Worm (Caenorhabditis elegans) whole organism, L4 larva: ENCODE data around the gene ger-1.

Source experiments
- ama-1 ChIP-seq: fragments of 150-350 bp; optimal IDR thresholded peaks from 2 replicates; lab custom pipeline; 2014; ENCODE audit warnings: inconsistent platforms, mixed read lengths
- daf-12 ChIP-seq: fragments of 150-350 bp; optimal IDR thresholded peaks from 2 replicates; lab custom pipeline; 2014; ENCODE audit warnings: missing biosample characterization, missing genetic modification reagents, missing genetic modification characterization
- egl-27 ChIP-seq: sonication (generic microtip); optimal IDR thresholded peaks from 3 replicates; lab custom pipeline; 2017; ENCODE audit warnings: missing biosample characterization, missing genetic modification reagents, missing genetic modification characterization
- lin-39 ChIP-seq: fragments of 150-350 bp; optimal IDR thresholded peaks from 2 replicates; lab custom pipeline; 2014; ENCODE audit warnings: missing biosample characterization, missing genetic modification reagents, missing genetic modification characterization
- mxl-3 ChIP-seq: fragments of 200-800 bp; sonication (Bioruptor generic); optimal IDR thresholded peaks from 2 replicates; lab custom pipeline; 2018; ENCODE audit warnings: mild to moderate bottlenecking, missing genetic modification characterization, missing compliant biosample characterization
- nhr-25 ChIP-seq: sonication (generic microtip); optimal IDR thresholded peaks from 2 replicates; lab custom pipeline; 2017; ENCODE audit warnings: missing genetic modification characterization, mild to moderate bottlenecking, missing compliant biosample characterization, antibody characterized with exemption, moderate library complexity, borderline replicate concordance; ENCODE audit not compliant: insufficient read depth
- pha-4 ChIP-seq, 2 experiments: fragments of 150-350 bp in 1 of 2; fragments of 200-800 bp in 1 of 2; sonication (Bioruptor generic) in 1 of 2; IDR thresholded peaks in 1 of 2; optimal IDR thresholded peaks in 1 of 2; 2 replicates each; pipeline versions ENCODE4 v1.3.6 to Lab custom; 2014 to 2022; ENCODE audit warnings: missing genetic modification characterization in 2 of 2, missing genetic modification reagents in 2 of 2, missing biosample characterization in 1 of 2, missing compliant biosample characterization in 1 of 2
- rbr-2 ChIP-seq: sonication (generic microtip); optimal IDR thresholded peaks from 2 replicates; lab custom pipeline; 2016; ENCODE audit warnings: missing genotype, missing genetic modification characterization, missing compliant biosample characterization
- snpc-1.2 ChIP-seq: fragments of 200-800 bp; sonication (Bioruptor generic); IDR thresholded peaks from 2 replicates; pipeline ENCODE4 v1.3.6; 2022; ENCODE audit warnings: missing genetic modification reagents, missing genetic modification characterization, missing compliant biosample characterization
- unc-39 ChIP-seq: sonication (generic microtip); optimal IDR thresholded peaks from 2 replicates; lab custom pipeline; 2017; ENCODE audit warnings: missing biosample characterization, missing genetic modification characterization
- vab-7 ChIP-seq: fragments of 200-800 bp; sonication (Bioruptor generic); IDR thresholded peaks from 2 replicates; pipeline ENCODE4 v1.3.6; 2022; ENCODE audit warnings: missing genetic modification reagents, missing genetic modification characterization, missing compliant biosample characterization
- zag-1 ChIP-seq: fragments of 150-350 bp; optimal IDR thresholded peaks from 2 replicates; lab custom pipeline; 2014; ENCODE audit warnings: missing biosample characterization, missing genetic modification characterization
- zfp-3 ChIP-seq: fragments of 200-800 bp; sonication (Bioruptor generic); conservative IDR thresholded peaks from 2 replicates; pipeline ENCODE4 v1.3.6; 2022; ENCODE audit warnings: missing genetic modification reagents, missing genetic modification characterization, missing compliant biosample characterization

- TF ChIP-seq mxl-3 (GFP tag; lab: Kevin White, UChicago): no peak
- no peak for TF ChIP-seq egl-27 (tag; lab: Kevin White, UChicago)
- TF ChIP-seq lin-39 (tag; lab: Kevin White, UChicago): no peak
- TF ChIP-seq nhr-25 (tag; lab: Kevin White, UChicago): no peak
- no peak for TF ChIP-seq unc-39 (tag; lab: Kevin White, UChicago)
- no peak for TF ChIP-seq zfp-3 (GFP tag; lab: Robert Waterston, UW)
- TF ChIP-seq ama-1: no peak
- no peak for TF ChIP-seq zag-1 (tag; lab: Kevin White, UChicago)
- TF ChIP-seq daf-12 (tag; lab: Kevin White, UChicago): no peak
- no peak for TF ChIP-seq snpc-1.2
- TF ChIP-seq pha-4 (GFP tag; IDR thresholded peaks at IDR 0.05; lab: Robert Waterston, UW): no peak
- no peak for TF ChIP-seq pha-4 (tag; optimal IDR thresholded peaks at IDR 0.05; lab: Kevin White, UChicago)
- no peak for TF ChIP-seq vab-7 (GFP tag; lab: Robert Waterston, UW)
- TF ChIP-seq rbr-2: no peak
Observed at ce11 chrIII:7076386-7076785, 9.1 kb upstream of the ger-1 start, which contains the start of gene ZK418.13.
